Fruit fly (Drosophila melanogaster) whole organism, pupa: ENCODE results near the gene Oatp30B.

Experiments used
- CG10348 ChIP-seq: fragments of 200-800 bp; sonication (Bioruptor generic); IDR thresholded peaks from 2 replicates; pipeline ENCODE4 v1.3.6; 2022; ENCODE audit warnings: missing biosample characterization, missing genetic modification characterization
- CG12605 ChIP-seq: fragments of 200-800 bp; sonication (Bioruptor generic); IDR thresholded peaks from 2 replicates; pipeline ENCODE4 v1.3.6; 2022; ENCODE audit warnings: missing biosample characterization, missing genetic modification characterization
- CG13204 ChIP-seq: fragments of 200-800 bp; sonication (Bioruptor generic); optimal IDR thresholded peaks from 2 replicates; lab custom pipeline; 2018; ENCODE audit warnings: missing biosample characterization, mild to moderate bottlenecking, missing genetic modification characterization, moderate library complexity
- CG14655 ChIP-seq: fragments of 200-800 bp; sonication (Bioruptor generic); optimal IDR thresholded peaks from 3 replicates; lab custom pipeline; 2017; ENCODE audit warnings: mild to moderate bottlenecking, missing biosample characterization, missing genetic modification reagents, missing genetic modification characterization
- CG15710 ChIP-seq: fragments of 200-800 bp; sonication (Bioruptor generic); optimal IDR thresholded peaks from 2 replicates; lab custom pipeline; 2018; ENCODE audit warnings: missing biosample characterization, mild to moderate bottlenecking, missing genetic modification characterization, moderate library complexity
- CG17806 ChIP-seq: fragments of 200-800 bp; sonication (Bioruptor generic); optimal IDR thresholded peaks from 2 replicates; lab custom pipeline; 2018; ENCODE audit warnings: missing biosample characterization, mild to moderate bottlenecking, missing genetic modification characterization, moderate library complexity
- CG32121 ChIP-seq: fragments of 200-800 bp; sonication (Bioruptor generic); IDR thresholded peaks from 2 replicates; pipeline ENCODE4 v1.3.6; 2022; ENCODE audit warnings: missing biosample characterization, missing genetic modification characterization
- CG34367 ChIP-seq: fragments of 200-800 bp; sonication (Bioruptor generic); optimal IDR thresholded peaks from 2 replicates; lab custom pipeline; 2018; ENCODE audit warnings: missing biosample characterization, mild to moderate bottlenecking, missing genetic modification characterization
- CG4496 ChIP-seq: fragments of 200-800 bp; sonication (Bioruptor generic); IDR thresholded peaks from 3 replicates; pipeline ENCODE4 v1.3.6; 2022; ENCODE audit warnings: missing biosample characterization, missing genetic modification characterization
- CG8159 ChIP-seq: fragments of 200-800 bp; sonication (Bioruptor generic); optimal IDR thresholded peaks from 3 replicates; lab custom pipeline; 2018; ENCODE audit warnings: missing biosample characterization, mild to moderate bottlenecking, missing genetic modification characterization, moderate library complexity
- CG8301 ChIP-seq: fragments of 200-800 bp; sonication (Bioruptor generic); optimal IDR thresholded peaks from 2 replicates; lab custom pipeline; 2018; ENCODE audit warnings: missing biosample characterization, mild to moderate bottlenecking, missing genetic modification characterization
- CG9948 ChIP-seq: fragments of 200-800 bp; sonication (Bioruptor generic); optimal IDR thresholded peaks from 2 replicates; lab custom pipeline; 2018; ENCODE audit warnings: missing biosample characterization, mild to moderate bottlenecking, missing genetic modification characterization, moderate library complexity
- D1 ChIP-seq: fragments of 200-800 bp; sonication (Bioruptor generic); optimal IDR thresholded peaks from 2 replicates; lab custom pipeline; 2018; ENCODE audit warnings: missing biosample characterization, mild to moderate bottlenecking, missing genetic modification characterization, moderate library complexity
- EcR ChIP-seq: fragments of 200-800 bp; sonication (Bioruptor generic); optimal IDR thresholded peaks from 3 replicates; lab custom pipeline; 2019; ENCODE audit warnings: missing biosample characterization, missing genetic modification characterization, mild to moderate bottlenecking, moderate library complexity, missing genetic modification reagents
- Ets98B ChIP-seq: fragments of 200-800 bp; sonication (Bioruptor generic); IDR thresholded peaks from 2 replicates; pipeline ENCODE4 v1.3.6; 2022; ENCODE audit warnings: missing biosample characterization, missing genetic modification characterization
- Pif1A ChIP-seq: fragments of 200-800 bp; sonication (Bioruptor generic); optimal IDR thresholded peaks from 3 replicates; lab custom pipeline; 2016; ENCODE audit warnings: missing biosample characterization, missing genetic modification characterization
- Pif1B ChIP-seq: fragments of 200-800 bp; sonication (Bioruptor generic); optimal IDR thresholded peaks from 3 replicates; lab custom pipeline; 2016; ENCODE audit warnings: missing biosample characterization, missing genetic modification characterization
- Snoo ChIP-seq: fragments of 200-800 bp; sonication (Bioruptor generic); optimal IDR thresholded peaks from 3 replicates; lab custom pipeline; 2017; ENCODE audit warnings: missing biosample characterization, mild to moderate bottlenecking, missing genetic modification characterization, inconsistent platforms
- fd96Ca ChIP-seq: fragments of 200-800 bp; sonication (Bioruptor generic); IDR thresholded peaks from 3 replicates; pipeline ENCODE4 v1.3.6; 2022; ENCODE audit warnings: missing biosample characterization, missing genetic modification characterization
- gl ChIP-seq: fragments of 200-800 bp; sonication (Bioruptor generic); optimal IDR thresholded peaks from 2 replicates; lab custom pipeline; 2018; ENCODE audit warnings: missing biosample characterization, mild to moderate bottlenecking, missing genetic modification characterization
- rn ChIP-seq: fragments of 200-800 bp; sonication (Bioruptor generic); IDR thresholded peaks from 2 replicates; pipeline ENCODE4 v1.3.6; 2022; ENCODE audit warnings: missing biosample characterization, missing genetic modification characterization

The Oatp30B gene

dm6 chr2L:9565387-9565786 lies 44.4 kb downstream of the Oatp30B start, which contains the start of gene CG46468:
Gene CG46468 (minus strand): TSS chr2L:9565438.
- TF ChIP-seq CG32121 (GFP tag; lab: Robert Waterston, UW) (peak; percentile 52), CG14655 (GFP tag; lab: Kevin White, UChicago) (no peak), fd96Ca (GFP tag; lab: Robert Waterston, UW) (peak; percentile 17; the same call in 1 of the 3 replicates), Ets98B (peak; percentile 40; the same call in 1 of the 2 replicates), gl (no peak), CG13204 (GFP tag; lab: Kevin White, UChicago) (no peak)

dm6 chr2L:9566656-9567055 lies 45.6 kb downstream of the Oatp30B start, which contains the start of gene jp:
Gene jp (minus strand): TSS chr2L:9566750.
- peak; percentile 24 for TF ChIP-seq CG13204 (GFP tag; lab: Kevin White, UChicago)
- TF ChIP-seq CG10348 (GFP tag; lab: Robert Waterston, UW): no peak
- TF ChIP-seq, all 21 proteins: peak for 1

dm6 chr2L:9567398-9567856 lies 46.4 kb downstream of the Oatp30B start:
- TF ChIP-seq CG12605 (GFP tag; lab: Robert Waterston, UW) (peak; percentile 88), CG14655 (GFP tag; lab: Kevin White, UChicago) (peak; percentile 71), rn (GFP tag; lab: Robert Waterston, UW) (no peak; the same call in 1 of the 2 replicates), D1 (tag; lab: Kevin White, UChicago) (peak; percentile 36), Snoo (tag; lab: Kevin White, UChicago) (peak; percentile 90), CG10348 (GFP tag; lab: Robert Waterston, UW) (no peak), CG9948 (tag; lab: Kevin White, UChicago) (peak; percentile 19), Ets98B (peak; percentile 92), CG8301 (tag; lab: Kevin White, UChicago) (peak; percentile 57), CG32121 (GFP tag; lab: Robert Waterston, UW) (peak; percentile 82), Pif1A (GFP tag; lab: Kevin White, UChicago) (peak; percentile 89), Pif1B (GFP tag; lab: Kevin White, UChicago) (peak; percentile 82), EcR (GFP tag; lab: Kevin White, UChicago) (no peak), gl (peak; percentile 58), CG34367 (tag; lab: Kevin White, UChicago) (peak; percentile 63), CG17806 (tag; lab: Kevin White, UChicago) (peak; percentile 30), CG8159 (tag; lab: Kevin White, UChicago) (peak; percentile 36), CG4496 (GFP tag; lab: Robert Waterston, UW) (peak; percentile 97), fd96Ca (GFP tag; lab: Robert Waterston, UW) (peak; percentile 88), CG15710 (tag; lab: Kevin White, UChicago) (peak; percentile 35), CG13204 (GFP tag; lab: Kevin White, UChicago) (peak; percentile 57)

DNA sequence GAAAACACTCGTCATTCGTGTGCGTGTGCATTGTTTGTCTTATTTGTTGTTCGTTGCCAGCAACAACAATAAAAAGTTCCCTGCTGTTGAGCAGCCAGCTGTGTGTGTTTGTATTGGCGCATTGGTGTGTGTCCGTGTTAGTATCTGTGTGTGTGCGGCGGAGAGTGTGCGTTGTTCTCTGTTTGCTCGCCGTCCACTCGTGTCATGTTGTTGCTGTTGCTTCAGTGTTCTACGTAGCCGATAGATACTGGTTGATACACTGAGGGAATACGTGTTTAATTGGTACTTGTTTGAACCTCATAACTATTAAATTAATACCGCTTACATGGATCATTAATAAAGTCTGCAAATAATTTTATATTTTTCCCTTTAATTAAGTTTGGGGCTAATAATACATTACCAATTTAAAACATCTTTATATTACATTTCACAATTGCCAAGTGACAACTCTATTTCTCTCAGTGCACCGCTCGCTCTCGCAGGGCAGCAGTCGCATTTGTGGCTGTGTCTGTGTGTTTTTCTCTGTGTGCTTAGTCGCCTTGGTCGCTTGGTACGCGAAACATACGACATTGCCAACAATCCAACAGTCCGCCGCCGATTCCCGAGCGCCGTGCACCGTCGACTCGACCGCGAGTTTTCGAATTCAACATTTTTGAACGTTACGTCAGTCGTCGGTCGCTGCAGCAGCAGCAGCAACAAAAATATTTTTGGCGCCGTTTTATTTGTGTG lies 47.5 kb downstream of the Oatp30B start, which contains the start of gene brwl:
TSS of gene brwl (plus strand) at position 531 of the 729 bp plus-strand sequence.
- TF ChIP-seq CG4496 (GFP tag; lab: Robert Waterston, UW): peak; percentile 98
- peak; percentile 97 for TF ChIP-seq rn (GFP tag; lab: Robert Waterston, UW)
- peak; percentile 99 for TF ChIP-seq CG17806 (tag; lab: Kevin White, UChicago)
- TF ChIP-seq Pif1A (GFP tag; lab: Kevin White, UChicago): peak; percentile 98
- TF ChIP-seq CG9948 (tag; lab: Kevin White, UChicago): peak; percentile 99
- TF ChIP-seq EcR (GFP tag; lab: Kevin White, UChicago): peak; percentile 50
- TF ChIP-seq CG32121 (GFP tag; lab: Robert Waterston, UW): peak; percentile 99
- peak; percentile 99 for TF ChIP-seq CG8159 (tag; lab: Kevin White, UChicago)
- peak; percentile 94 for TF ChIP-seq CG13204 (GFP tag; lab: Kevin White, UChicago)
- peak; percentile 98 for TF ChIP-seq CG34367 (tag; lab: Kevin White, UChicago)
- peak; percentile 97 for TF ChIP-seq Ets98B
- peak; percentile 98 for TF ChIP-seq D1 (tag; lab: Kevin White, UChicago)
- peak; percentile 94 for TF ChIP-seq gl
- peak; percentile 95 for TF ChIP-seq fd96Ca (GFP tag; lab: Robert Waterston, UW)
- peak; percentile 98 for TF ChIP-seq Snoo (tag; lab: Kevin White, UChicago)
- TF ChIP-seq CG12605 (GFP tag; lab: Robert Waterston, UW): peak; percentile 96
- peak; percentile 94 for TF ChIP-seq CG10348 (GFP tag; lab: Robert Waterston, UW)
- TF ChIP-seq Pif1B (GFP tag; lab: Kevin White, UChicago): peak; percentile 97
- peak; percentile 99 for TF ChIP-seq CG14655 (GFP tag; lab: Kevin White, UChicago)
- peak; percentile 99 for TF ChIP-seq CG15710 (tag; lab: Kevin White, UChicago)
- peak; percentile 99 for TF ChIP-seq CG8301 (tag; lab: Kevin White, UChicago)
- TF ChIP-seq, all 21 proteins: peak for 21

- TF ChIP-seq rn (GFP tag; lab: Robert Waterston, UW): no peak
- no peak for TF ChIP-seq CG10348 (GFP tag; lab: Robert Waterston, UW)
- TF ChIP-seq CG13204 (GFP tag; lab: Kevin White, UChicago): no peak
- no peak for TF ChIP-seq Ets98B
- TF ChIP-seq CG14655 (GFP tag; lab: Kevin White, UChicago): no peak
- TF ChIP-seq Pif1A (GFP tag; lab: Kevin White, UChicago): no peak
- no peak for TF ChIP-seq CG17806 (tag; lab: Kevin White, UChicago)
- TF ChIP-seq, all 21 proteins: peak for 0
Measured at dm6 chr2L:9569131-9569530, 48.1 kb downstream of the Oatp30B start.
